Worm (Caenorhabditis elegans) whole organism, late embryonic: ENCODE data around the gene ssp-10.

Experiments
- C38D4.7 ChIP-seq: fragments of 200-800 bp; sonication (Bioruptor generic); optimal IDR thresholded peaks from 2 replicates; lab custom pipeline; 2018; ENCODE audit warnings: mild to moderate bottlenecking, missing genetic modification characterization, moderate library complexity, missing compliant biosample characterization
- F13H6.1 ChIP-seq: sonication (generic microtip); optimal IDR thresholded peaks from 2 replicates; lab custom pipeline; 2016; ENCODE audit warnings: missing genetic modification characterization, missing compliant biosample characterization
- K02D7.2 ChIP-seq: sonication (generic microtip); optimal IDR thresholded peaks from 2 replicates; lab custom pipeline; 2017; ENCODE audit warnings: mild to moderate bottlenecking, missing genetic modification characterization, missing compliant biosample characterization
- K09A11.1 ChIP-seq: sonication (generic microtip); optimal IDR thresholded peaks from 2 replicates; lab custom pipeline; 2017; ENCODE audit warnings: antibody characterized with exemption, mild to moderate bottlenecking, missing genetic modification characterization, missing compliant biosample characterization; ENCODE audit not compliant: insufficient read depth
- ahr-1 ChIP-seq: sonication (generic microtip); optimal IDR thresholded peaks from 2 replicates; lab custom pipeline; 2016; ENCODE audit warnings: missing genetic modification characterization, missing compliant biosample characterization
- ceh-14 ChIP-seq: sonication (generic microtip); optimal IDR thresholded peaks from 2 replicates; lab custom pipeline; 2016; ENCODE audit warnings: missing genotype, missing genetic modification characterization, missing compliant biosample characterization
- ceh-19 ChIP-seq: fragments of 200-800 bp; sonication (Bioruptor generic); optimal IDR thresholded peaks from 2 replicates; lab custom pipeline; 2018; ENCODE audit warnings: mild to moderate bottlenecking, missing genetic modification characterization, missing compliant biosample characterization
- ceh-2 ChIP-seq: sonication (generic microtip); optimal IDR thresholded peaks from 2 replicates; lab custom pipeline; 2016; ENCODE audit warnings: missing genotype, missing genetic modification characterization, missing compliant biosample characterization
- ceh-22 ChIP-seq: sonication (generic microtip); optimal IDR thresholded peaks from 2 replicates; lab custom pipeline; 2017; ENCODE audit warnings: missing biosample characterization, missing genetic modification characterization
- ceh-24 ChIP-seq: sonication (generic microtip); optimal IDR thresholded peaks from 2 replicates; lab custom pipeline; 2016; ENCODE audit warnings: mild to moderate bottlenecking, missing genetic modification characterization, missing compliant biosample characterization
- ceh-30 ChIP-seq: fragments of 150-350 bp; optimal IDR thresholded peaks from 2 replicates; lab custom pipeline; 2014; ENCODE audit warnings: missing biosample characterization, missing genetic modification characterization
- ceh-31 ChIP-seq: sonication (generic microtip); optimal IDR thresholded peaks from 2 replicates; lab custom pipeline; 2016; ENCODE audit warnings: missing genetic modification characterization, missing compliant biosample characterization
- ceh-34 ChIP-seq: sonication (generic microtip); optimal IDR thresholded peaks from 2 replicates; lab custom pipeline; 2016; ENCODE audit warnings: mild to moderate bottlenecking, missing genetic modification characterization, missing compliant biosample characterization
- ceh-48 ChIP-seq: sonication (generic microtip); optimal IDR thresholded peaks from 2 replicates; lab custom pipeline; 2016; ENCODE audit warnings: missing genetic modification characterization, inconsistent platforms, missing compliant biosample characterization
- ceh-6 ChIP-seq: fragments of 200-800 bp; sonication (Bioruptor generic); optimal IDR thresholded peaks from 2 replicates; lab custom pipeline; 2018; ENCODE audit warnings: mild to moderate bottlenecking, missing genetic modification characterization, missing compliant biosample characterization
- ceh-9 ChIP-seq: sonication (generic microtip); optimal IDR thresholded peaks from 2 replicates; lab custom pipeline; 2016; ENCODE audit warnings: mild to moderate bottlenecking, missing genetic modification characterization, inconsistent platforms, missing compliant biosample characterization
- dmd-4 ChIP-seq: sonication (generic microtip); optimal IDR thresholded peaks from 2 replicates; lab custom pipeline; 2016; ENCODE audit warnings: borderline replicate concordance, missing genetic modification characterization, missing compliant biosample characterization
- fax-1 ChIP-seq: sonication (generic microtip); optimal IDR thresholded peaks from 2 replicates; lab custom pipeline; 2016; ENCODE audit warnings: missing genotype, missing genetic modification characterization, missing compliant biosample characterization
- fkh-10 ChIP-seq: fragments of 150-350 bp; optimal IDR thresholded peaks from 2 replicates; lab custom pipeline; 2014; ENCODE audit warnings: missing biosample characterization, missing genetic modification reagents, missing genetic modification characterization
- hlh-15 ChIP-seq: sonication (generic microtip); optimal IDR thresholded peaks from 2 replicates; lab custom pipeline; 2016; ENCODE audit warnings: missing genetic modification characterization, missing compliant biosample characterization
- hlh-6 ChIP-seq: sonication (generic microtip); optimal IDR thresholded peaks from 2 replicates; lab custom pipeline; 2016; ENCODE audit warnings: missing genotype, missing genetic modification characterization, missing compliant biosample characterization
- hlh-8 ChIP-seq: sonication (generic microtip); optimal IDR thresholded peaks from 2 replicates; lab custom pipeline; 2016; ENCODE audit warnings: missing genotype, missing genetic modification characterization, missing compliant biosample characterization
- lim-6 ChIP-seq: sonication (generic microtip); optimal IDR thresholded peaks from 2 replicates; lab custom pipeline; 2016; ENCODE audit warnings: missing genetic modification characterization, missing compliant biosample characterization
- nhr-11 ChIP-seq: fragments of 150-350 bp; optimal IDR thresholded peaks from 2 replicates; lab custom pipeline; 2014; ENCODE audit warnings: missing biosample characterization, missing genetic modification characterization
- nhr-232 ChIP-seq: sonication (generic microtip); optimal IDR thresholded peaks from 2 replicates; lab custom pipeline; 2016; ENCODE audit warnings: missing genetic modification characterization, missing compliant biosample characterization
- odd-2 ChIP-seq: sonication (generic microtip); optimal IDR thresholded peaks from 2 replicates; lab custom pipeline; 2017; ENCODE audit warnings: antibody characterized with exemption, mild to moderate bottlenecking, missing genetic modification characterization, missing compliant biosample characterization
- pha-2 ChIP-seq: sonication (generic microtip); optimal IDR thresholded peaks from 2 replicates; lab custom pipeline; 2017; ENCODE audit warnings: mild to moderate bottlenecking, missing genetic modification characterization, missing compliant biosample characterization
- pha-4 ChIP-seq: fragments of 150-350 bp; optimal IDR thresholded peaks from 2 replicates; lab custom pipeline; 2018; ENCODE audit warnings: missing biosample characterization, missing genetic modification reagents, missing genetic modification characterization
- pqm-1 ChIP-seq: sonication (generic microtip); optimal IDR thresholded peaks from 2 replicates; lab custom pipeline; 2016; ENCODE audit warnings: missing genetic modification characterization, missing compliant biosample characterization
- ref-2 ChIP-seq: sonication (generic microtip); optimal IDR thresholded peaks from 2 replicates; lab custom pipeline; 2016; ENCODE audit warnings: missing genetic modification characterization, missing compliant biosample characterization
- rnt-1 ChIP-seq: sonication (generic microtip); optimal IDR thresholded peaks from 2 replicates; lab custom pipeline; 2016; ENCODE audit warnings: missing genetic modification characterization, missing compliant biosample characterization
- sox-4 ChIP-seq: sonication (generic microtip); optimal IDR thresholded peaks from 2 replicates; lab custom pipeline; 2017; ENCODE audit warnings: mild to moderate bottlenecking, missing genetic modification characterization, inconsistent platforms, missing compliant biosample characterization
- syd-9 ChIP-seq: sonication (generic microtip); optimal IDR thresholded peaks from 2 replicates; lab custom pipeline; 2016; ENCODE audit warnings: mild to moderate bottlenecking, missing genetic modification characterization, moderate library complexity, missing compliant biosample characterization
- tbx-7 ChIP-seq: sonication (generic microtip); optimal IDR thresholded peaks from 2 replicates; lab custom pipeline; 2016; ENCODE audit warnings: missing genotype, missing genetic modification characterization, missing compliant biosample characterization
- ttx-3 ChIP-seq: sonication (generic microtip); optimal IDR thresholded peaks from 2 replicates; lab custom pipeline; 2016; ENCODE audit warnings: missing genetic modification reagents, missing genetic modification characterization, missing compliant biosample characterization
- unc-3 ChIP-seq, 2 experiments: fragments of 200-800 bp in 1 of 2; sonication (Bioruptor generic) in 1 of 2; sonication (generic microtip) in 1 of 2; conservative IDR thresholded peaks in 1 of 2; optimal IDR thresholded peaks in 1 of 2; 2 replicates each; pipeline versions ENCODE4 v1.3.6 to Lab custom; 2016 to 2022; ENCODE audit warnings: missing compliant biosample characterization in 2 of 2, missing genetic modification characterization in 2 of 2, missing genetic modification reagents in 1 of 2
- unc-42 ChIP-seq: sonication (generic microtip); optimal IDR thresholded peaks from 2 replicates; lab custom pipeline; 2016; ENCODE audit warnings: missing genotype, missing genetic modification characterization, missing compliant biosample characterization
- unc-86 ChIP-seq: sonication (generic microtip); optimal IDR thresholded peaks from 2 replicates; lab custom pipeline; 2016; ENCODE audit warnings: missing genetic modification characterization, missing compliant biosample characterization
- zip-5 ChIP-seq: sonication (generic microtip); optimal IDR thresholded peaks from 2 replicates; lab custom pipeline; 2016; ENCODE audit warnings: missing genetic modification characterization, missing compliant biosample characterization
- ztf-16 ChIP-seq: sonication (generic microtip); optimal IDR thresholded peaks from 2 replicates; lab custom pipeline; 2017; ENCODE audit warnings: missing genetic modification characterization, missing compliant biosample characterization

ssp-10 gene

DNA sequence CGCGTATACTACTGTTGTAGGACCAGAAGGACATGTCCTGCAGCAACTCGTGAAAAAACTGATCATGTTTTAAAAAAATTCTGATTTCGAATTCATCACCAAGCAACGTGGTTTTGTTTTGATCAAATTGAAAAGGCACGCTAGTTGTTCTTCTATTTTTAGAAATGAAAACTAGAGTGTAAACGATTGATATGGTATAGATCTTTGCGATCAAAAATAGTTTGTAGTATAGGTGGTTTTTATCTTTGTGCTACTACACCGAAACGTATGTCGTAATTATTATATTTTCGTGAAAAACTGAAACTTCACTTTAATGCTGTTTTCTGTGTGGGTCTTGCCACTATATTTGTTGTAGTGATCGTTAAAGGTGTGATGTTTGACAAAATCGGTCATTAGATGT lies 16.0 kb upstream of the ssp-10 start:
- no peak for TF ChIP-seq F13H6.1 (tag; lab: Kevin White, UChicago)
- no peak for TF ChIP-seq ahr-1 (tag; lab: Kevin White, UChicago)
- no peak for TF ChIP-seq nhr-11 (tag; lab: Kevin White, UChicago)
- TF ChIP-seq ceh-6 (GFP tag; lab: Kevin White, UChicago): no peak
- TF ChIP-seq ztf-16: no peak
- TF ChIP-seq lim-6 (tag; lab: Kevin White, UChicago): no peak
- TF ChIP-seq dmd-4: no peak

DNA sequence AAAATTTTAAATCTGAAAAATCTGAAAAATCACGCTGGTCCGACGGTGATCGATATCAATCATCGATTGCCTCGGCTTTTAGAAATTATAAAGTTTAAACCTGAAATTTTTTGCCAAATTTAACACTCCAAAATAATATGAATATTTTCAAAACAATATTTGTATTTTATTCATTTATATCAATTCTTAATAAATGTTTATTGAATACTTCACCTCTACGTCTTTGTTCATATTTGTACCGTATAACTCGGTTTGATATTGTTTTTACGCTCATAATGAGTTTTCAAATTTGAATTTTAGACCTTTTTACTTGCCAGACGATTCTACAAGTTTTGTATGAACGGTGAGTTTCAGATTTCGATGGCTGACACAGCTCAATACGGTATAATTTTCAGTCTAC lies 13.9 kb upstream of the ssp-10 start, which contains the start of the genes K07F5.15 and K07F5.22:
Gene K07F5.15, plus strand, starts transcription at position 301 of the 400 bp plus-strand sequence.
Gene K07F5.22, plus strand, starts transcription at position 301 of the 400 bp plus-strand sequence.
- TF ChIP-seq ref-2 (no peak), unc-86 (tag; lab: Kevin White, UChicago) (no peak), ceh-22 (no peak), ceh-19 (GFP tag; lab: Kevin White, UChicago) (no peak), ceh-9 (tag; lab: Kevin White, UChicago) (no peak), dmd-4 (no peak), pha-2 (tag; lab: Kevin White, UChicago) (no peak), F13H6.1 (tag; lab: Kevin White, UChicago) (no peak), ceh-6 (GFP tag; lab: Kevin White, UChicago) (no peak), rnt-1 (tag; lab: Kevin White, UChicago) (no peak), nhr-11 (tag; lab: Kevin White, UChicago) (no peak), odd-2 (tag; lab: Kevin White, UChicago) (no peak), hlh-15 (no peak)

DNA sequence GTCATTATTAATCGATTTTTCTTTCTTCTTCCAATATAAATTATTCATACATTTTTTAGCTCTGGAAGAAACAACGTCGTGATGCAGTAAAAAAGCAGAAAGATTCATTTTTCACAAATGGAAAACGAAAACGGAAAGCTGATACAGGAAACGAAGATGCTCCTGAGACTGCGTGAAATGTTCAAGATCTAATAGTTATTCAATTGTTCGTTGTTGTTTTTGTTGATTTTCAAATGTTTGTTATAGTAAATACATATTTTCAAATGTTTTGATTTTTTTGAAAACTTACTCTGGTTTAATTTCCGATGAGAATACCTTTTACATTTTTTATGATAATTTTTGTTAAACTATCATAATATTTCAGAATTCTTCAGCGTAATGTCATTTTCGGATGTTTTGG lies 13.0 kb upstream of the ssp-10 start, which contains the start of gene K07F5.16:
Gene K07F5.16, plus strand, starts transcription at position 301 of the 400 bp plus-strand sequence.
- TF ChIP-seq unc-3 (GFP tag; conservative IDR thresholded peaks at IDR 0.05; lab: Robert Waterston, UW) (no peak), unc-3 (tag; optimal IDR thresholded peaks at IDR 0.05; lab: Kevin White, UChicago) (no peak), pha-4 (no peak), ceh-30 (tag; lab: Kevin White, UChicago) (no peak), fkh-10 (GFP tag; lab: Kevin White, UChicago) (no peak), pqm-1 (no peak), K02D7.2 (tag; lab: Kevin White, UChicago) (no peak), ceh-6 (GFP tag; lab: Kevin White, UChicago) (no peak), ceh-19 (GFP tag; lab: Kevin White, UChicago) (no peak), hlh-8 (tag; lab: Kevin White, UChicago) (no peak), unc-42 (tag; lab: Kevin White, UChicago) (no peak), ceh-2 (tag; lab: Kevin White, UChicago) (no peak)

DNA sequence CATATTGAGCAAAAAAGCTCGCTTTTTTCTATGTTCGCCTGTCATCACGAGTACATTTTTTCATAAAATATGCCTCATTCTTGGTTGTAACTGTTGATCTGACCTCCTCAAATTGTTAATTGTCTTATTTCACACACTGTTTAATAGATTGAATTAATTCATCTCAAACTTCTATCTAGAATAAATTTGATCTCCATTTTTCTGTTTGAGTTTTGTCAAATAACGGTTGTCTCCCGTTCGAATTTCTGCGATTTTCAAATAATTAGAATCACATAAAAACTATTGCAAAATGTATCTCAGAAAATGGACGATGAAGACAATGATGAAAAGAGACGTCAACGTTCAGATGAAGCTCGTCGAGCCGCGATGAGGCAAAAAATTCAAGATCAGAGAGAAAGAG lies 11.1 kb upstream of the ssp-10 start, which contains the start of gene K07F5.14:
Gene K07F5.14, plus strand, starts transcription at position 301 of the 400 bp plus-strand sequence.
- TF ChIP-seq hlh-6 (tag; lab: Kevin White, UChicago) (no peak), ceh-34 (tag; lab: Kevin White, UChicago) (no peak), tbx-7 (tag; lab: Kevin White, UChicago) (no peak), ahr-1 (tag; lab: Kevin White, UChicago) (no peak), K02D7.2 (tag; lab: Kevin White, UChicago) (no peak), lim-6 (tag; lab: Kevin White, UChicago) (no peak), fax-1 (tag; lab: Kevin White, UChicago) (no peak), sox-4 (tag; lab: Kevin White, UChicago) (no peak), ceh-24 (tag; lab: Kevin White, UChicago) (no peak), F13H6.1 (tag; lab: Kevin White, UChicago) (no peak), ceh-30 (tag; lab: Kevin White, UChicago) (no peak)

DNA sequence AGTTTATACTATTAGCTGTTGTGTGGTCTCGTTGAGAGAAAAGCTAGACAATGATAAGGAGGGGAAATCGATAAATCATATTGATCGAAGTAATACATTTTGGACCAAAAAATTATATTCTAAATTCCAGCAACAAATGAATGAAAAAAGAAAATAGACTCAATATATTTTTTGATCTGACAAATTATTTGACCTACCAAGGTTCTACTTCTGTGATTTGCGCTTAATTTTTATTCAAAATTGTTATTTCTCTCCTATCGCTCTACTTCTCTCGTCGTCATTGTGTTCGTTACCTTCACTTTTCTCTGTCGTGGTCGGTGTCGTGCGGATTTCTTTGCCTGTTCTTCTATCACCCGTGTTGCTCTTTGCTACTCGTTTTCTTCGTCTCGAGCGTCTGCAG lies 8.1 kb upstream of the ssp-10 start:
- TF ChIP-seq ceh-31 (no peak), tbx-7 (tag; lab: Kevin White, UChicago) (no peak), C38D4.7 (GFP tag; lab: Kevin White, UChicago) (no peak), ceh-14 (tag; lab: Kevin White, UChicago) (no peak), syd-9 (tag; lab: Kevin White, UChicago) (no peak), ceh-30 (tag; lab: Kevin White, UChicago) (no peak), K09A11.1 (tag; lab: Kevin White, UChicago) (no peak), sox-4 (tag; lab: Kevin White, UChicago) (no peak), ceh-34 (tag; lab: Kevin White, UChicago) (no peak), ceh-48 (tag; lab: Kevin White, UChicago) (no peak), hlh-8 (tag; lab: Kevin White, UChicago) (no peak), nhr-232 (tag; lab: Kevin White, UChicago) (no peak), F13H6.1 (tag; lab: Kevin White, UChicago) (no peak), zip-5 (tag; lab: Kevin White, UChicago) (no peak), ceh-6 (GFP tag; lab: Kevin White, UChicago) (no peak), ceh-22 (no peak), ttx-3 (no peak)
